Fruit fly (Drosophila melanogaster) whole organism: ENCODE results near the gene tx.

ENCODE experiments used
- CG8478 ChIP-seq: fragments of >200 bp; optimal IDR thresholded peaks from 2 replicates; lab custom pipeline; 2018; ENCODE audit warnings: inconsistent platforms
- Dll ChIP-seq: fragments of >200 bp; optimal IDR thresholded peaks from 2 replicates; lab custom pipeline; 2017
- EcR ChIP-seq, 2 experiments: fragments of >200 bp; optimal IDR thresholded peaks; 2 replicates each; lab custom pipeline; 2017; ENCODE audit warnings: missing biosample characterization in 2 of 2, missing genetic modification characterization in 2 of 2, missing genetic modification reagents in 2 of 2
- pan ChIP-seq: fragments of >200 bp; optimal IDR thresholded peaks from 2 replicates; lab custom pipeline; 2017
- usp ChIP-seq: fragments of >200 bp; optimal IDR thresholded peaks from 2 replicates; lab custom pipeline; 2017; ENCODE audit warnings: missing biosample characterization, missing genetic modification characterization, mixed read lengths

- TF ChIP-seq usp (GFP tag; lab: Kevin White, UChicago) (no peak), CG8478 (lab: Kevin White, UChicago) (no peak), EcR (GFP tag; optimal IDR thresholded peaks at IDR 0.05; lab: Kevin White, UChicago) (no peak), Dll (lab: Kevin White, UChicago) (no peak), pan (no peak)
Observed at dm6 chr3R:26432978-26433377, 7.6 kb upstream of the tx start.
